Worm (Caenorhabditis elegans): ENCODE data around the gene fbxa-90.

- TF ChIP-seq cebp-1 (GFP tag; IDR thresholded peaks at IDR 0.05) (no peak), cebp-1 (tag; optimal IDR thresholded peaks at IDR 0.05) (no peak), F39B2.1 (GFP tag; IDR thresholded peaks at IDR 0.05) (no peak), F37B4.10 (GFP tag; IDR thresholded peaks at IDR 0.05) (no peak), madf-8 (GFP tag; conservative IDR thresholded peaks at IDR 0.05) (no peak), ceh-100 (GFP tag; IDR thresholded peaks at IDR 0.05) (no peak), unc-62 (GFP tag; optimal IDR thresholded peaks at IDR 0.05) (no peak), ama-1 (optimal IDR thresholded peaks at IDR 0.05) (no peak), ama-1 (GFP tag; optimal IDR thresholded peaks at IDR 0.05) (no peak)
Measured at ce11 chrV:17009342-17010064, 42.9 kb downstream of the fbxa-90 start, which contains the start of the genes clc-12 and clec-240.

All from whole organism, young adult.